In genomic region chr3R:8947757-8948428, dm6 we compare ENCODE assay signal across 1 fruit fly cellular context.
A peak's percentile ranks its signal among the peaks of the same experiment; 100 is the strongest.
TF ChIP-seq lines count a peak whose summit lies in the region.

No protein-coding gene starts in this region.

TF ChIP-seq in whole organism, embryonic, 481 proteins besides CTCF, POLR2A, EP300 and RAD21 (continued from another document):
- TF ChIP-seq Ravus (GFP tag; IDR thresholded peaks at IDR 0.05; lab: Robert Waterston, UW), result no peak
- no peak; the same call in 1 of the 2 replicates for TF ChIP-seq HLH3B (GFP tag; IDR thresholded peaks at IDR 0.05; lab: Robert Waterston, UW)
- no peak for TF ChIP-seq Gsc (GFP tag; IDR thresholded peaks at IDR 0.05; lab: Robert Waterston, UW)
- no peak for TF ChIP-seq wor (GFP tag; IDR thresholded peaks at IDR 0.05; lab: Robert Waterston, UW)
- peak; percentile 93 for TF ChIP-seq Blimp-1 (GFP tag; optimal IDR thresholded peaks at IDR 0.05; lab: Kevin White, UChicago)
- TF ChIP-seq gfzf (GFP tag; optimal IDR thresholded peaks at IDR 0.05; lab: Kevin White, UChicago), result no peak
- no peak for TF ChIP-seq CG2129 (GFP tag; IDR thresholded peaks at IDR 0.05; lab: Robert Waterston, UW; ENCODE audit: partially characterized antibody)
- TF ChIP-seq CG2202 (tag; optimal IDR thresholded peaks at IDR 0.05; lab: Kevin White, UChicago), result no peak
- 0 out of 3 replicates have a peak, but pooled peaks have one; percentile 30 for TF ChIP-seq CG17361 (GFP tag; IDR thresholded peaks at IDR 0.05; lab: Robert Waterston, UW)
- no peak for TF ChIP-seq fd64A (GFP tag; optimal IDR thresholded peaks at IDR 0.05; lab: Kevin White, UChicago)
- TF ChIP-seq bsh (GFP tag; optimal IDR thresholded peaks at IDR 0.05; lab: Kevin White, UChicago), result peak in 1 of 2 experiments; percentile 41
- no peak for TF ChIP-seq CG2120 (GFP tag; optimal IDR thresholded peaks at IDR 0.05; lab: Kevin White, UChicago)
- no peak for TF ChIP-seq hkb (optimal IDR thresholded peaks at IDR 0.05; lab: Kevin White, UChicago)
- no peak for TF ChIP-seq hkb (GFP tag; IDR thresholded peaks at IDR 0.05; lab: Robert Waterston, UW)
- no peak for TF ChIP-seq CG1233 (GFP tag; optimal IDR thresholded peaks at IDR 0.05; lab: Kevin White, UChicago)
- TF ChIP-seq ara (GFP tag; IDR thresholded peaks at IDR 0.05; lab: Robert Waterston, UW), result no peak
- peak; percentile 26 for TF ChIP-seq Deaf1 (tag; optimal IDR thresholded peaks at IDR 0.05; lab: Kevin White, UChicago)
- no peak for TF ChIP-seq CG8765 (GFP tag; IDR thresholded peaks at IDR 0.05; lab: Robert Waterston, UW)
- TF ChIP-seq fu2 (GFP tag; optimal IDR thresholded peaks at IDR 0.05; lab: Kevin White, UChicago), result no peak
- peak; percentile 28 for TF ChIP-seq CG17359 (tag; optimal IDR thresholded peaks at IDR 0.05; lab: Kevin White, UChicago)
- 0 out of 3 replicates have a peak, but pooled peaks have one; percentile 12 for TF ChIP-seq CG34422 (GFP tag; IDR thresholded peaks at IDR 0.05; lab: Robert Waterston, UW)
- no peak for TF ChIP-seq ase (GFP tag; IDR thresholded peaks at IDR 0.05; lab: Robert Waterston, UW)
- TF ChIP-seq Doc2 (GFP tag; IDR thresholded peaks at IDR 0.05; lab: Robert Waterston, UW), result no peak
- TF ChIP-seq Spps (tag; optimal IDR thresholded peaks at IDR 0.05; lab: Kevin White, UChicago), result no peak
- TF ChIP-seq CG8924 (tag; optimal IDR thresholded peaks at IDR 0.05; lab: Kevin White, UChicago), result peak; percentile 22
- no peak for TF ChIP-seq CG7372 (GFP tag; IDR thresholded peaks at IDR 0.05; lab: Robert Waterston, UW)
- TF ChIP-seq CG11696 (GFP tag; IDR thresholded peaks at IDR 0.05; lab: Robert Waterston, UW), result no peak
- TF ChIP-seq crp (GFP tag; optimal IDR thresholded peaks at IDR 0.05; lab: Kevin White, UChicago), result no peak
- TF ChIP-seq CG11398 (GFP tag; optimal IDR thresholded peaks at IDR 0.05; lab: Kevin White, UChicago), result no peak
- TF ChIP-seq CG7928 (GFP tag; optimal IDR thresholded peaks at IDR 0.05; lab: Kevin White, UChicago), result no peak
- TF ChIP-seq dmrt99B (tag; optimal IDR thresholded peaks at IDR 0.05; lab: Kevin White, UChicago), result peak; percentile 54
- no peak for TF ChIP-seq CG10654 (GFP tag; optimal IDR thresholded peaks at IDR 0.05; lab: Kevin White, UChicago)
- peak; percentile 49; the same call in 1 of the 2 replicates for TF ChIP-seq CG31441 (GFP tag; IDR thresholded peaks at IDR 0.05; lab: Robert Waterston, UW)
- peak; percentile 6 for TF ChIP-seq fd96Cb (tag; optimal IDR thresholded peaks at IDR 0.05; lab: Kevin White, UChicago)
- TF ChIP-seq CG16815 (GFP tag; optimal IDR thresholded peaks at IDR 0.05; lab: Kevin White, UChicago), result no peak
- TF ChIP-seq CG13894 (tag; optimal IDR thresholded peaks at IDR 0.05; lab: Kevin White, UChicago), result no peak
- TF ChIP-seq CG16779 (GFP tag; IDR thresholded peaks at IDR 0.05; lab: Robert Waterston, UW), result no peak
- TF ChIP-seq Hr39 (optimal IDR thresholded peaks at IDR 0.05; lab: Kevin White, UChicago), result no peak
- TF ChIP-seq CG6175 (GFP tag; IDR thresholded peaks at IDR 0.05; lab: Robert Waterston, UW), result no peak
- no peak for TF ChIP-seq mirr (GFP tag; optimal IDR thresholded peaks at IDR 0.05; lab: Kevin White, UChicago)
- TF ChIP-seq Jarid2 (GFP tag; optimal IDR thresholded peaks at IDR 0.05; lab: Kevin White, UChicago), result no peak
- no peak for TF ChIP-seq CG10321 (GFP tag; IDR thresholded peaks at IDR 0.05; lab: Robert Waterston, UW)
- TF ChIP-seq kni (GFP tag; optimal IDR thresholded peaks at IDR 0.05; lab: Kevin White, UChicago), result peak; percentile 86
- TF ChIP-seq CG3163 (GFP tag; optimal IDR thresholded peaks at IDR 0.05; lab: Kevin White, UChicago), result no peak
- TF ChIP-seq CG18011 (GFP tag; optimal IDR thresholded peaks at IDR 0.05; lab: Kevin White, UChicago), result no peak
- TF ChIP-seq GATAe (GFP tag; conservative IDR thresholded peaks at IDR 0.05; lab: Robert Waterston, UW), result no peak
- TF ChIP-seq vfl (GFP tag; optimal IDR thresholded peaks at IDR 0.05; lab: Kevin White, UChicago), result no peak
- peak; percentile 17 for TF ChIP-seq CG10267 (tag; optimal IDR thresholded peaks at IDR 0.05; lab: Kevin White, UChicago)
- no peak for TF ChIP-seq CG10274 (GFP tag; optimal IDR thresholded peaks at IDR 0.05; lab: Kevin White, UChicago)
- TF ChIP-seq nmo (GFP tag; optimal IDR thresholded peaks at IDR 0.05; lab: Kevin White, UChicago), result no peak
- peak; percentile 19 for TF ChIP-seq unpg (GFP tag; optimal IDR thresholded peaks at IDR 0.05; lab: Kevin White, UChicago)
- no peak for TF ChIP-seq CG4820 (GFP tag; optimal IDR thresholded peaks at IDR 0.05; lab: Kevin White, UChicago)
- TF ChIP-seq gem (tag; optimal IDR thresholded peaks at IDR 0.05; lab: Kevin White, UChicago), result peak; percentile 56
- TF ChIP-seq CG6272 (GFP tag; IDR thresholded peaks at IDR 0.05; lab: Robert Waterston, UW), result no peak
- no peak for TF ChIP-seq CG6689 (GFP tag; IDR thresholded peaks at IDR 0.05; lab: Robert Waterston, UW)
- TF ChIP-seq seq (GFP tag; IDR thresholded peaks at IDR 0.05; lab: Robert Waterston, UW), result no peak
- TF ChIP-seq CG10462 (GFP tag; optimal IDR thresholded peaks at IDR 0.05; lab: Kevin White, UChicago), result no peak
- TF ChIP-seq CrebB (tag; optimal IDR thresholded peaks at IDR 0.05; lab: Kevin White, UChicago), result no peak
- no peak for TF ChIP-seq Fer3 (tag; optimal IDR thresholded peaks at IDR 0.05; lab: Kevin White, UChicago)
- TF ChIP-seq CG7839 (tag; optimal IDR thresholded peaks at IDR 0.05; lab: Kevin White, UChicago), result peak; percentile 39
- TF ChIP-seq CG10959 (GFP tag; IDR thresholded peaks at IDR 0.05; lab: Robert Waterston, UW), result no peak
- TF ChIP-seq D (optimal IDR thresholded peaks at IDR 0.05; lab: Kevin White, UChicago), result no peak
- peak; percentile 3 for TF ChIP-seq D (GFP tag; optimal IDR thresholded peaks at IDR 0.05; lab: Kevin White, UChicago)
- TF ChIP-seq exex (tag; optimal IDR thresholded peaks at IDR 0.05; lab: Kevin White, UChicago), result no peak
- TF ChIP-seq HHEX (GFP tag; optimal IDR thresholded peaks at IDR 0.05; lab: Kevin White, UChicago), result no peak
- no peak for TF ChIP-seq Six4 (GFP tag; optimal IDR thresholded peaks at IDR 0.05; lab: Kevin White, UChicago)
- no peak for TF ChIP-seq CG10565 (GFP tag; optimal IDR thresholded peaks at IDR 0.05; lab: Kevin White, UChicago)
- TF ChIP-seq stwl (tag; optimal IDR thresholded peaks at IDR 0.05; lab: Kevin White, UChicago), result no peak
- peak; percentile 15 for TF ChIP-seq grau (tag; optimal IDR thresholded peaks at IDR 0.05; lab: Kevin White, UChicago)
- no peak for TF ChIP-seq Meics (GFP tag; optimal IDR thresholded peaks at IDR 0.05; lab: Kevin White, UChicago)
- no peak for TF ChIP-seq CG7963 (GFP tag; IDR thresholded peaks at IDR 0.05; lab: Robert Waterston, UW; ENCODE audit: partially characterized antibody)
- TF ChIP-seq Sox102F (GFP tag; optimal IDR thresholded peaks at IDR 0.05; lab: Kevin White, UChicago), result peak; percentile 66
- TF ChIP-seq eve (GFP tag; optimal IDR thresholded peaks at IDR 0.05; lab: Kevin White, UChicago), result no peak
- no peak for TF ChIP-seq sna (GFP tag; IDR thresholded peaks at IDR 0.05; lab: Robert Waterston, UW; ENCODE audit: partially characterized antibody)
- peak; percentile 24 for TF ChIP-seq CG15601 (tag; optimal IDR thresholded peaks at IDR 0.05; lab: Kevin White, UChicago)
- TF ChIP-seq amos (GFP tag; IDR thresholded peaks at IDR 0.05; lab: Robert Waterston, UW; ENCODE audit: partially characterized antibody), result no peak
- TF ChIP-seq crc (GFP tag; optimal IDR thresholded peaks at IDR 0.05; lab: Kevin White, UChicago), result no peak
- no peak for TF ChIP-seq HLH4C (GFP tag; IDR thresholded peaks at IDR 0.05; lab: Robert Waterston, UW; ENCODE audit: partially characterized antibody)
- no peak for TF ChIP-seq CG6813 (GFP tag; optimal IDR thresholded peaks at IDR 0.05; lab: Kevin White, UChicago)
- TF ChIP-seq scrt (GFP tag; optimal IDR thresholded peaks at IDR 0.05; lab: Kevin White, UChicago), result no peak
- TF ChIP-seq CG3847 (GFP tag; IDR thresholded peaks at IDR 0.05; lab: Robert Waterston, UW), result no peak
- no peak for TF ChIP-seq ro (GFP tag; IDR thresholded peaks at IDR 0.05; lab: Robert Waterston, UW)
- no peak for TF ChIP-seq CG33557 (GFP tag; optimal IDR thresholded peaks at IDR 0.05; lab: Kevin White, UChicago)
- TF ChIP-seq CG6654 (GFP tag; optimal IDR thresholded peaks at IDR 0.05; lab: Kevin White, UChicago), result no peak
- TF ChIP-seq B-H1 (GFP tag; IDR thresholded peaks at IDR 0.05; lab: Robert Waterston, UW), result no peak
- no peak for TF ChIP-seq Dip3 (GFP tag; optimal IDR thresholded peaks at IDR 0.05; lab: Kevin White, UChicago)
- no peak for TF ChIP-seq CG16813 (GFP tag; IDR thresholded peaks at IDR 0.05; lab: Robert Waterston, UW; ENCODE audit: partially characterized antibody)
- no peak for TF ChIP-seq Camta (GFP tag; optimal IDR thresholded peaks at IDR 0.05; lab: Kevin White, UChicago)
- TF ChIP-seq Gug (GFP tag; IDR thresholded peaks at IDR 0.05; lab: Robert Waterston, UW), result no peak
- TF ChIP-seq lilli (GFP tag; optimal IDR thresholded peaks at IDR 0.05; lab: Kevin White, UChicago), result no peak
- no peak for TF ChIP-seq dati (GFP tag; IDR thresholded peaks at IDR 0.05; lab: Robert Waterston, UW)
- no peak for TF ChIP-seq MBD-R2 (GFP tag; IDR thresholded peaks at IDR 0.05; lab: Robert Waterston, UW)
TF ChIP-seq in whole organism, embryonic: peak in this region for 39.
